Fruit fly (Drosophila melanogaster) whole organism, embryonic: ENCODE measurements around the gene CG11251.

Experiments used
- Abd-B ChIP-seq: fragments of 200-800 bp; sonication (Bioruptor generic); optimal IDR thresholded peaks from 2 replicates; lab custom pipeline; 2018; ENCODE audit warnings: missing biosample characterization, mild to moderate bottlenecking, missing genetic modification characterization, moderate library complexity
- Bdp1 ChIP-seq: fragments of 200-800 bp; sonication (Bioruptor generic); optimal IDR thresholded peaks from 3 replicates; lab custom pipeline; 2016; ENCODE audit warnings: missing biosample characterization, missing genetic modification characterization
- Blimp-1 ChIP-seq: fragments of 200-800 bp; sonication (Bioruptor generic); optimal IDR thresholded peaks from 3 replicates; lab custom pipeline; 2018; ENCODE audit warnings: missing biosample characterization, missing genetic modification characterization, mild to moderate bottlenecking, moderate library complexity, missing genetic modification reagents
- C15 ChIP-seq: fragments of 200-800 bp; sonication (Bioruptor generic); IDR thresholded peaks from 3 replicates; pipeline ENCODE4 v1.3.6; 2022; ENCODE audit warnings: missing biosample characterization, missing genetic modification characterization
- CG10431 ChIP-seq: fragments of 200-800 bp; sonication (Bioruptor generic); optimal IDR thresholded peaks from 3 replicates; lab custom pipeline; 2018; ENCODE audit warnings: missing biosample characterization, mild to moderate bottlenecking, missing genetic modification characterization
- CG11560 ChIP-seq: fragments of 200-800 bp; sonication (Bioruptor generic); IDR thresholded peaks from 3 replicates; pipeline ENCODE4 v1.3.6; 2022; ENCODE audit warnings: missing biosample characterization, missing genetic modification characterization
- CG12071 ChIP-seq: fragments of 200-800 bp; sonication (Bioruptor generic); optimal IDR thresholded peaks from 3 replicates; lab custom pipeline; 2018; ENCODE audit warnings: missing biosample characterization, mild to moderate bottlenecking, missing genetic modification characterization
- CG12219 ChIP-seq: fragments of 200-800 bp; sonication (Bioruptor generic); optimal IDR thresholded peaks from 3 replicates; lab custom pipeline; 2018; ENCODE audit warnings: missing biosample characterization, mild to moderate bottlenecking, missing genetic modification characterization
- CG13123 ChIP-seq: fragments of 200-800 bp; sonication (Bioruptor generic); optimal IDR thresholded peaks from 2 replicates; lab custom pipeline; 2016; ENCODE audit warnings: missing biosample characterization, missing genetic modification characterization
- CG13775 ChIP-seq: fragments of 200-800 bp; sonication (Bioruptor generic); optimal IDR thresholded peaks from 3 replicates; lab custom pipeline; 2017; ENCODE audit warnings: missing biosample characterization, mild to moderate bottlenecking, missing genetic modification characterization
- CG14710 ChIP-seq: fragments of 200-800 bp; sonication (Bioruptor generic); optimal IDR thresholded peaks from 3 replicates; lab custom pipeline; 2019; ENCODE audit warnings: missing biosample characterization, mild to moderate bottlenecking, missing genetic modification characterization, moderate library complexity
- CG15479 ChIP-seq: fragments of 200-800 bp; sonication (Bioruptor generic); optimal IDR thresholded peaks from 3 replicates; lab custom pipeline; 2019; ENCODE audit warnings: missing biosample characterization, mild to moderate bottlenecking, missing genetic modification characterization, moderate library complexity
- CG16863 ChIP-seq: fragments of 200-800 bp; sonication (Bioruptor generic); optimal IDR thresholded peaks from 3 replicates; lab custom pipeline; 2016; ENCODE audit warnings: missing biosample characterization, missing genetic modification characterization
- CG17328 ChIP-seq: fragments of 200-800 bp; sonication (Bioruptor generic); IDR thresholded peaks from 2 replicates; pipeline ENCODE4 v1.3.6; 2022; ENCODE audit warnings: missing biosample characterization, missing genetic modification characterization
- CG17361 ChIP-seq: fragments of 200-800 bp; sonication (Bioruptor generic); IDR thresholded peaks from 3 replicates; pipeline ENCODE4 v1.3.6; 2022; ENCODE audit warnings: missing biosample characterization, missing genetic modification characterization
- CG17568 ChIP-seq: fragments of 200-800 bp; sonication (Bioruptor generic); optimal IDR thresholded peaks from 2 replicates; lab custom pipeline; 2018; ENCODE audit warnings: missing biosample characterization, mild to moderate bottlenecking, missing genetic modification characterization, moderate library complexity
- CG18476 ChIP-seq: fragments of 200-800 bp; sonication (Bioruptor generic); optimal IDR thresholded peaks from 2 replicates; lab custom pipeline; 2016; ENCODE audit warnings: missing biosample characterization, mild to moderate bottlenecking, missing genetic modification characterization
- CG2712 ChIP-seq: fragments of 200-800 bp; optimal IDR thresholded peaks from 3 replicates; lab custom pipeline; 2019; ENCODE audit warnings: missing biosample characterization, mild to moderate bottlenecking, missing genetic modification characterization, moderate library complexity
- CG31365 ChIP-seq: fragments of 200-800 bp; sonication (Bioruptor generic); optimal IDR thresholded peaks from 2 replicates; lab custom pipeline; 2018; ENCODE audit warnings: missing biosample characterization, mild to moderate bottlenecking, missing genetic modification characterization
- CG3407 ChIP-seq: fragments of 200-800 bp; sonication (Bioruptor generic); optimal IDR thresholded peaks from 2 replicates; lab custom pipeline; 2018; ENCODE audit warnings: missing biosample characterization, mild to moderate bottlenecking, missing genetic modification characterization
- CG3847 ChIP-seq: fragments of 200-800 bp; sonication (Bioruptor generic); IDR thresholded peaks from 2 replicates; pipeline ENCODE4 v1.3.6; 2022; ENCODE audit warnings: missing biosample characterization, missing genetic modification characterization
- CG43689 ChIP-seq: fragments of 200-800 bp; sonication (Bioruptor generic); IDR thresholded peaks from 2 replicates; pipeline ENCODE4 v1.3.6; 2022; ENCODE audit warnings: missing biosample characterization, missing genetic modification characterization
- CG4424 ChIP-seq: fragments of 200-800 bp; sonication (Bioruptor generic); optimal IDR thresholded peaks from 3 replicates; lab custom pipeline; 2016; ENCODE audit warnings: missing biosample characterization, missing genetic modification characterization
- CG7556 ChIP-seq: fragments of 200-800 bp; sonication (Bioruptor generic); optimal IDR thresholded peaks from 2 replicates; lab custom pipeline; 2017; ENCODE audit warnings: missing biosample characterization, mild to moderate bottlenecking, missing genetic modification characterization
- CG7963 ChIP-seq: fragments of 200-800 bp; sonication (Bioruptor generic); IDR thresholded peaks from 3 replicates; pipeline ENCODE4 v1.3.6; 2022; ENCODE audit warnings: missing biosample characterization, missing genetic modification characterization; ENCODE audit not compliant: partially characterized antibody
- CG8765 ChIP-seq: fragments of 200-800 bp; sonication (Bioruptor generic); IDR thresholded peaks from 2 replicates; pipeline ENCODE4 v1.3.6; 2022; ENCODE audit warnings: missing biosample characterization, missing genetic modification characterization
- CG9215 ChIP-seq: fragments of 200-800 bp; sonication (Bioruptor generic); IDR thresholded peaks from 2 replicates; pipeline ENCODE4 v1.3.6; 2022; ENCODE audit warnings: missing biosample characterization, missing genetic modification characterization
- E2f2 ChIP-seq: fragments of 200-800 bp; sonication (Bioruptor generic); IDR thresholded peaks from 2 replicates; pipeline ENCODE4 v1.3.6; 2022; ENCODE audit warnings: missing biosample characterization, missing genetic modification characterization
- Fer2 ChIP-seq: fragments of 200-800 bp; sonication (Bioruptor generic); optimal IDR thresholded peaks from 2 replicates; lab custom pipeline; 2018; ENCODE audit warnings: missing biosample characterization, mild to moderate bottlenecking, missing genetic modification characterization, moderate library complexity
- Hand ChIP-seq: fragments of 200-800 bp; sonication (Bioruptor generic); optimal IDR thresholded peaks from 2 replicates; lab custom pipeline; 2017; ENCODE audit warnings: mild to moderate bottlenecking, missing biosample characterization, missing genetic modification reagents, missing genetic modification characterization
- Hsf ChIP-seq: fragments of 200-800 bp; sonication (Bioruptor generic); optimal IDR thresholded peaks from 3 replicates; lab custom pipeline; 2016; ENCODE audit warnings: missing biosample characterization, missing genetic modification characterization
- Oaz ChIP-seq: fragments of 200-800 bp; sonication (Bioruptor generic); IDR thresholded peaks from 2 replicates; pipeline ENCODE4 v1.3.6; 2022; ENCODE audit warnings: missing biosample characterization, missing genetic modification characterization
- Sox100B ChIP-seq: fragments of 200-800 bp; sonication (Bioruptor generic); optimal IDR thresholded peaks from 3 replicates; lab custom pipeline; 2018; ENCODE audit warnings: missing biosample characterization, mild to moderate bottlenecking, missing genetic modification characterization
- Trl ChIP-seq, 3 experiments: fragments of >200 bp in 2 of 3; fragments of 200-800 bp in 1 of 3; sonication (Bioruptor generic) in 1 of 3; optimal IDR thresholded peaks; 2 replicates in 1 of 3; 3 replicates in 2 of 3; lab custom pipeline; 2016 to 2017; ENCODE audit warnings: missing biosample characterization in 1 of 3, missing genetic modification characterization in 1 of 3
- Usf ChIP-seq: fragments of 200-800 bp; sonication (Bioruptor generic); optimal IDR thresholded peaks from 2 replicates; lab custom pipeline; 2017; ENCODE audit warnings: missing genotype, missing biosample characterization, missing genetic modification characterization
- ab ChIP-seq: fragments of 200-800 bp; sonication (Bioruptor generic); optimal IDR thresholded peaks from 2 replicates; lab custom pipeline; 2016; ENCODE audit warnings: missing biosample characterization, missing genetic modification characterization
- abd-A ChIP-seq: fragments of 200-800 bp; sonication (Bioruptor generic); optimal IDR thresholded peaks from 3 replicates; lab custom pipeline; 2019; ENCODE audit warnings: missing biosample characterization, mild to moderate bottlenecking, missing genetic modification characterization, moderate library complexity
- al ChIP-seq: fragments of 200-800 bp; sonication (Bioruptor generic); IDR thresholded peaks from 2 replicates; pipeline ENCODE4 v1.3.6; 2022; ENCODE audit warnings: missing biosample characterization, missing genetic modification characterization
- chm ChIP-seq: fragments of 200-800 bp; sonication (Bioruptor generic); IDR thresholded peaks from 2 replicates; pipeline ENCODE4 v1.3.6; 2022; ENCODE audit warnings: missing biosample characterization, missing genetic modification characterization
- ci ChIP-seq: fragments of 200-800 bp; sonication (Bioruptor generic); IDR thresholded peaks from 3 replicates; pipeline ENCODE4 v1.3.6; 2022; ENCODE audit warnings: missing biosample characterization, missing genetic modification characterization
- crol ChIP-seq: fragments of 200-800 bp; sonication (Bioruptor generic); IDR thresholded peaks from 2 replicates; pipeline ENCODE4 v1.3.6; 2022; ENCODE audit warnings: missing biosample characterization, missing genetic modification characterization
- dati ChIP-seq: fragments of 200-800 bp; sonication (Bioruptor generic); IDR thresholded peaks from 2 replicates; pipeline ENCODE4 v1.3.6; 2022; ENCODE audit warnings: missing biosample characterization, missing genetic modification characterization
- eyg ChIP-seq: fragments of 200-800 bp; sonication (Bioruptor generic); optimal IDR thresholded peaks from 3 replicates; lab custom pipeline; 2016; ENCODE audit warnings: missing biosample characterization, missing genetic modification characterization
- fd102C ChIP-seq: fragments of 200-800 bp; sonication (Bioruptor generic); optimal IDR thresholded peaks from 2 replicates; lab custom pipeline; 2018; ENCODE audit warnings: missing biosample characterization, mild to moderate bottlenecking, missing genetic modification characterization, moderate library complexity
- h ChIP-seq: fragments of >200 bp; optimal IDR thresholded peaks from 2 replicates; lab custom pipeline; 2017
- luna ChIP-seq: fragments of 200-800 bp; sonication (Bioruptor generic); optimal IDR thresholded peaks from 2 replicates; lab custom pipeline; 2016; ENCODE audit warnings: missing biosample characterization, missing genetic modification characterization
- nau ChIP-seq: fragments of 200-800 bp; sonication (Bioruptor generic); optimal IDR thresholded peaks from 3 replicates; lab custom pipeline; 2017; ENCODE audit warnings: missing biosample characterization, mild to moderate bottlenecking, missing genetic modification characterization, missing genetic modification reagents
- pan ChIP-seq, 4 experiments: fragments of >200 bp in 3 of 4; fragments of 200-800 bp in 1 of 4; sonication (Bioruptor generic) in 1 of 4; optimal IDR thresholded peaks in 3 of 4; IDR thresholded peaks in 1 of 4; 2 replicates each; pipeline versions ENCODE4 v1.3.6 to Lab custom; 2017 to 2022; ENCODE audit warnings: missing biosample characterization in 2 of 4, missing genetic modification characterization in 2 of 4, mixed read lengths in 1 of 4
- pnt ChIP-seq: fragments of 200-800 bp; sonication (Bioruptor generic); optimal IDR thresholded peaks from 3 replicates; lab custom pipeline; 2016; ENCODE audit warnings: missing biosample characterization, missing genetic modification characterization
- ssp ChIP-seq: fragments of 200-800 bp; sonication (Bioruptor generic); IDR thresholded peaks from 2 replicates; pipeline ENCODE4 v1.3.6; 2022; ENCODE audit warnings: missing biosample characterization, missing genetic modification characterization
- zf30C ChIP-seq: fragments of 200-800 bp; sonication (Bioruptor generic); optimal IDR thresholded peaks from 3 replicates; lab custom pipeline; 2018; ENCODE audit warnings: missing biosample characterization, mild to moderate bottlenecking, missing genetic modification characterization

The CG11251 gene

DNA sequence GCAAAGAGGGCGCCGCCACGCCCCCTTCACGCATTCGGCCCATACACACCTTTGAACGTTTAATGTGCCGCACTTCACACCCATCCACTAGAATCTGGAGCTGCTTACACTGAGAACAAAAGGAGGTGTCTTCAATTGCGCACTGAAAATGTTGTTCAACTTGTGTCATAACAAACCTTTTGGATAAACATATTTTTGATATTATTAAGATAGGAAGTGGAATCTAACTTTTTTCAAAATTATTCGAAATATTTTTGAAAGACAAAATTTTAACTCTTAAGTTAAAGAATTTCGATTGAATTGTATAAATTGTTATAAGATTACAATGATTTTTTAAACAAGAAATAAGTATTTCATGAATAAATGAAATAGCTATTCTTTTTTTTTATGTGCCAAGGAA is 21.5 kb downstream of the CG11251 start (continued):
- no peak for TF ChIP-seq nau (GFP tag; lab: Kevin White, UChicago)
- peak; percentile 46 for TF ChIP-seq CG13775 (GFP tag; lab: Kevin White, UChicago)
- TF ChIP-seq CG9215 (GFP tag; lab: Robert Waterston, UW), result no peak
- peak; percentile 47; the same call in 1 of the 2 replicates for TF ChIP-seq CG17328 (GFP tag; lab: Robert Waterston, UW)
- TF ChIP-seq eyg (GFP tag; lab: Kevin White, UChicago), result no peak
- TF ChIP-seq pnt (GFP tag; lab: Kevin White, UChicago), result peak; percentile 11
- no peak for TF ChIP-seq CG18476 (GFP tag; lab: Kevin White, UChicago)
- peak; percentile 1 for TF ChIP-seq Hsf (GFP tag; lab: Kevin White, UChicago)
- no peak for TF ChIP-seq chm
- no peak for TF ChIP-seq luna (GFP tag; lab: Kevin White, UChicago)
- TF ChIP-seq Abd-B (GFP tag; lab: Kevin White, UChicago), result no peak
- TF ChIP-seq Sox100B, result no peak
- no peak for TF ChIP-seq CG12219 (GFP tag; lab: Kevin White, UChicago)
- no peak for TF ChIP-seq ci (GFP tag; lab: Robert Waterston, UW)
- TF ChIP-seq CG2712 (tag; lab: Kevin White, UChicago), result peak; percentile 71
- no peak for TF ChIP-seq h (lab: Kevin White, UChicago)
- TF ChIP-seq zf30C (GFP tag; lab: Kevin White, UChicago), result peak; percentile 72
- peak; percentile 34 for TF ChIP-seq CG4424 (GFP tag; lab: Kevin White, UChicago)
- TF ChIP-seq dati (GFP tag; lab: Robert Waterston, UW), result no peak
- TF ChIP-seq CG31365, result no peak
- no peak for TF ChIP-seq CG11560 (tag; lab: Robert Waterston, UW)
- no peak for TF ChIP-seq CG43689 (GFP tag; lab: Robert Waterston, UW)
- TF ChIP-seq CG17361 (GFP tag; lab: Robert Waterston, UW), result peak; percentile 35; the same call in 1 of the 3 replicates
- TF ChIP-seq C15, result no peak
- no peak for TF ChIP-seq CG10431
- no peak for TF ChIP-seq crol
- no peak for TF ChIP-seq CG3407 (GFP tag; lab: Kevin White, UChicago)
- no peak for TF ChIP-seq Bdp1 (GFP tag; lab: Kevin White, UChicago)
- TF ChIP-seq CG3847 (GFP tag; lab: Robert Waterston, UW), result no peak
- no peak for TF ChIP-seq CG12071 (GFP tag; lab: Kevin White, UChicago)
- TF ChIP-seq al (GFP tag; lab: Robert Waterston, UW), result no peak
- TF ChIP-seq CG17568 (GFP tag; lab: Kevin White, UChicago), result no peak
- no peak for TF ChIP-seq Fer2 (tag; lab: Kevin White, UChicago)
- no peak for TF ChIP-seq ssp (GFP tag; lab: Robert Waterston, UW)
- peak; percentile 4 for TF ChIP-seq Usf (GFP tag; lab: Kevin White, UChicago)
- peak; percentile 67 for TF ChIP-seq CG14710 (tag; lab: Kevin White, UChicago)
- TF ChIP-seq CG13123, result no peak
- peak; percentile 18 for TF ChIP-seq fd102C
- TF ChIP-seq Hand (GFP tag; lab: Kevin White, UChicago), result no peak
- peak; percentile 5 for TF ChIP-seq CG15479 (GFP tag; lab: Kevin White, UChicago)
- no peak for TF ChIP-seq E2f2 (GFP tag; lab: Robert Waterston, UW)
- no peak for TF ChIP-seq abd-A
- no peak for TF ChIP-seq Oaz (GFP tag; lab: Robert Waterston, UW)
- no peak for TF ChIP-seq CG7963 (GFP tag; lab: Robert Waterston, UW)
- no peak for TF ChIP-seq Trl (optimal IDR thresholded peaks at IDR 0.05; lab: Kevin White, UChicago)
- TF ChIP-seq Trl (GFP tag; optimal IDR thresholded peaks at IDR 0.05; lab: Kevin White, UChicago), result no peak
- TF ChIP-seq Blimp-1, result peak; percentile 43
- TF ChIP-seq CG7556 (GFP tag; lab: Kevin White, UChicago), result peak; percentile 50
- no peak for TF ChIP-seq CG8765 (GFP tag; lab: Robert Waterston, UW)
- no peak for TF ChIP-seq CG16863 (GFP tag; lab: Kevin White, UChicago)
- TF ChIP-seq ab (GFP tag; lab: Kevin White, UChicago), result no peak
- TF ChIP-seq pan (optimal IDR thresholded peaks at IDR 0.05; lab: Kevin White, UChicago), result no peak
- TF ChIP-seq pan (GFP tag; optimal IDR thresholded peaks at IDR 0.05 in 1 of 2, IDR thresholded peaks at IDR 0.05 in 1 of 2), result no peak
